Worm (Caenorhabditis elegans): ENCODE measurements around the gene T16G1.13.

The T16G1.13 gene

DNA sequence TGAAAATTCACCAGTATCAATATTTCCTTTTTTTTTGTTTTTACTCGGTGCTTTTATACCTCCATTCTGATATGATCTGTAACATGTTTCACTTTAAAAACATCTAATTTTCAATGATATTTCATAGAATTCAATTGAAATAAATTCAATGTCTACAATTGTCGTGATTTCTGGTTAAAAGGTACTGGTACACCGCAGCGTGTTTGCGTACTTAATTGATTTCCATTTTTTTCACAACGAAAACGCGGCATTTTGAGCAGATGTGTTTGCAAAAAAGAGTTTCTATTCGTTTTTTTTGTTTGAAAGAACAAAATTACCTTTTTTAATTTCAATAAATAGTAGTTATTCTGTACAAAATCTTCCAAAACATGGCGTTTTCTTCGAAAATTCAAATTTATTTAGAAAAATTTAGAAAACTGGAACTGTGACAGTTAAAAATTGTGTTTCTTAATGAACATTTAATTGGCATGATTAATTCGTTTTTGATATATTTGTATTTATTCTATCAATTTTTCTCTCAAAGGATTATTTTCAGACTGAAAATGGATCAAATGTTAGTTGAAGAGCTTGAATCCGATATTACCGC lies 21.0 kb downstream of the T16G1.13 start, which contains the start of gene pnn-1 (continued):
- peak; percentile 12 for TF ChIP-seq tbx-2 (tag; optimal IDR thresholded peaks at IDR 0.05)

DNA sequence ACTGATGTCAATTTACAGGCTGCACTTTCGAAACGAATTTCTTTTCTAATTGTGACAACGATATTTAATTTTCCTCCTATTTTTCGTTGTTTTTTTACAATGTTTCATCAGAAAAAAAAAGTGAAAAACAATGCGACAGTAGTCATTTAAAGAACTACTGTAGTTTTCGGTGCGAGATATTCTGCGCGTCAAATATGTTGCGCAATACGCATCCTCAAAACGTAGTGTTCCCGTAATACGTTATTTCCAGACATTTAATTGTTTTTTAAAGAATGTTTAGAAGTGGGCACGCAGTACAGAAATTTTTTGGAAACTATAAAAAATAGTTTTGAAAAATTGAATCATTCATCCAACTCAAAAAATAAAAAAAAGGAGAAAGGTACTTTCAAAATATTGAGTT lies 24.3 kb downstream of the T16G1.13 start:
- TF ChIP-seq isw-1 (GFP tag; IDR thresholded peaks at IDR 0.05) (no peak), ces-1 (GFP tag; optimal IDR thresholded peaks at IDR 0.05) (no peak), pax-3 (tag; optimal IDR thresholded peaks at IDR 0.05) (no peak), C16A3.4 (tag; optimal IDR thresholded peaks at IDR 0.05) (no peak)

DNA sequence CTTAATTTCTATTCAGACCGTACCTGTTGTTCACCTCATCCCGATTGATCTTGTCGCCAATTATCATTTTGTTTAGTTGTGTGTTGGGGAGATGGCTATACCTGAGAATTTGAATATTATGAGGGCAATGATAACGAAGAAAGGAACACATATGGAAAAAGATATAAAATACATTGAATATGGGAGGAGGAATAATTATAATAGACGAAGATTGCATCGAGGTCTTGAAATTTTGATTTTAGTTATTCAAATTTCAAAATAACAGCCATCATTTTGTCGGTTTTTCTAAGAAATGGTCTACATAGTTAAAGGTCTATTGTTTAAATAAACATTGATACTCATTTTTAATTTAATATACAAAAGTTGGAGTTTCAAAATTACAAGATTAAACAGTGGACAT lies 37.4 kb downstream of the T16G1.13 start, which contains the start of gene shw-3:
Gene shw-3, minus strand, starts transcription at position 101 of the 400 bp plus-strand sequence.
- TF ChIP-seq zip-4 (GFP tag; optimal IDR thresholded peaks at IDR 0.05) (no peak), jun-1 (tag; optimal IDR thresholded peaks at IDR 0.05) (no peak), nhr-237 (tag; optimal IDR thresholded peaks at IDR 0.05) (no peak), blmp-1 (tag; optimal IDR thresholded peaks at IDR 0.05) (no peak), nhr-28 (tag; optimal IDR thresholded peaks at IDR 0.05) (no peak), alr-1 (tag; optimal IDR thresholded peaks at IDR 0.05; ENCODE audit: borderline replicate concordance) (no peak), nhr-19 (GFP tag; conservative IDR thresholded peaks at IDR 0.05) (no peak), lin-39 (tag; optimal IDR thresholded peaks at IDR 0.05) (no peak), sox-4 (tag; optimal IDR thresholded peaks at IDR 0.05) (no peak), mep-1 (tag; optimal IDR thresholded peaks at IDR 0.05) (no peak), unc-98 (GFP tag; IDR thresholded peaks at IDR 0.05) (no peak), aha-1 (tag; optimal IDR thresholded peaks at IDR 0.05) (no peak), lsy-2 (tag; optimal IDR thresholded peaks at IDR 0.05) (no peak), ces-1 (GFP tag; optimal IDR thresholded peaks at IDR 0.05) (no peak), isw-1 (GFP tag; IDR thresholded peaks at IDR 0.05) (no peak)

DNA sequence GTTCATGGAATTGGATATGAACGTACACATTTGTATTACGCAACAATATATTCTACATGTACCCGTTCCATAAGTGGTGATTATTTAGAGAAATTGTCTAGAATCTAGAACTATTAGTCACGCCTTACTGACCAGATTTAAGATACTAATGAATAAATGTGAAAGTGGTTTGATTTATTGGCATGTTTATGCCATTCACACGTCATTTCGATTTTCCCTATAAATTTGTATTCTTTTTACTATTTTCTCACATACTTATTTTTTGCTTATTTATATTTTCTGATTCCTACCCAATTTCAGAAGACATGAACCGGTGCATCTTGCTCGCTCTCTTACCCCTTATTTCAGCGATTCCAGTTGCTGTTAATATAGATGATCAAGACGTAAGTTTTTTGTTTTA lies 38.5 kb downstream of the T16G1.13 start, which contains the start of gene F15B9.8:
Gene F15B9.8, plus strand, starts transcription at position 301 of the 400 bp plus-strand sequence.
- TF ChIP-seq nhr-85 (tag): peak; percentile 42
- TF ChIP-seq rnt-1 (tag; optimal IDR thresholded peaks at IDR 0.05): no peak
- no peak for TF ChIP-seq lsy-2 (tag; optimal IDR thresholded peaks at IDR 0.05)
- TF ChIP-seq ztf-11 (tag; optimal IDR thresholded peaks at IDR 0.05): no peak

DNA sequence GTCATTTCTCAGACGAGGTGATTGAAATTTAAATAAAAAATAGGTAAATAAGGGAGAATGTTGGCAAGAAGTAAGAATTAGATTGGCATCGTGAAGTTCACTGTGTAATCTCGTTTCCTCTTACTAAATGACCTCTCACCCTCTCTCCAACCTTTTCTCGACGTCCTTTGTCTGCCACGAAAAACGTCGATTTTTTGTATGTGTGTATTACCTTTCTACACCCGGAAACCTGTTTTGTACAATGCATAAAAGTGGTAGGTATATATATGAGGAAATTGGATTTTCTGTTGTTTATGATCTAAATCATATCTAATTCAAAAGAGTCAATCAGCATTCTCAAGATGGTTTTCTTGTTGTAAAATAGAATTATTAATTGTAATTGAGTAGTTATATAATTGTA lies 43.2 kb downstream of the T16G1.13 start, which contains the start of the genes F15B9.11 and dsl-7:
Gene F15B9.11, minus strand, starts transcription at position 5 of the 400 bp plus-strand sequence.
Gene dsl-7, plus strand, starts transcription at position 260 of the 400 bp plus-strand sequence.
- TF ChIP-seq nhr-85 (tag): peak; percentile 82
- 0 out of 2 replicates have a peak, but pooled peaks have one; percentile 45 for TF ChIP-seq grh-1 (GFP tag; IDR thresholded peaks at IDR 0.05)
- TF ChIP-seq nhr-12 (tag; optimal IDR thresholded peaks at IDR 0.05): no peak
- no peak for TF ChIP-seq mep-1 (tag; optimal IDR thresholded peaks at IDR 0.05)
- TF ChIP-seq F16B12.6 (tag; optimal IDR thresholded peaks at IDR 0.05): no peak
- peak; percentile 18 for TF ChIP-seq blmp-1 (tag; optimal IDR thresholded peaks at IDR 0.05)
- no peak for TF ChIP-seq ceh-8 (GFP tag; optimal IDR thresholded peaks at IDR 0.05)
- TF ChIP-seq lin-14 (GFP tag; optimal IDR thresholded peaks at IDR 0.05): peak; percentile 60
- TF ChIP-seq egl-27 (tag; optimal IDR thresholded peaks at IDR 0.05): no peak
- no peak for TF ChIP-seq unc-62 (GFP tag; optimal IDR thresholded peaks at IDR 0.05)
- no peak for TF ChIP-seq unc-30 (tag; optimal IDR thresholded peaks at IDR 0.05)

DNA sequence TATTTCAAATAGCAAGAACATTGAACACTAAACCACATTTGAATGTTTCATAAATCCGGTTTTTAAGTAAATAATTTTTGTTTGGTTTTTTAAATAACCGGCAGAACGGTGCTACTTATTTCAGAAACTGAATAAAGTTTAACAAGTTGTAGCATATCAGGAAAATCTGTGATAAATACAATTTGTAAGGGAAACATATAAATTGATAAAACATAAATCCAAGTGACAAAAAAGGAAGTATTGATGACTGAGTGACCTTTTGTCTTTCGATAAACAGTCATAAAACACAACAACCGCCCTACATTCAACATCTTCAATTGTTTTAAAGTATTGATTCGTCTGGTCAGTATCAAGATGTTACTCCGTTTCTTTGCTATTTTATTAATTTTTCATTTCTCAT lies 45.6 kb downstream of the T16G1.13 start, which contains the start of gene far-5:
Gene far-5, plus strand, starts transcription at position 301 of the 400 bp plus-strand sequence.
- TF ChIP-seq elt-3 (tag; optimal IDR thresholded peaks at IDR 0.05) (peak in 1 of 6 experiments; percentile 29), blmp-1 (tag; optimal IDR thresholded peaks at IDR 0.05) (peak; percentile 30), snu-23 (GFP tag; optimal IDR thresholded peaks at IDR 0.05) (no peak)
